Worm (Caenorhabditis elegans): Measurements from ENCODE around the gene rod-1.

The rod-1 gene

ce11 chrIV:7505866-7506488 is 27.7 kb downstream of the rod-1 start (continued):
- TF ChIP-seq lsy-27 (tag; optimal IDR thresholded peaks at IDR 0.05; ENCODE audit: borderline replicate concordance, insufficient read depth) (no peak), nfya-2 (GFP tag; IDR thresholded peaks at IDR 0.05) (no peak), ets-4 (GFP tag; optimal IDR thresholded peaks at IDR 0.05) (no peak), nfya-1 (tag; optimal IDR thresholded peaks at IDR 0.05; ENCODE audit: borderline replicate concordance, insufficient read depth) (no peak), chd-7 (tag; optimal IDR thresholded peaks at IDR 0.05) (peak; percentile 62), fkh-3 (tag; optimal IDR thresholded peaks at IDR 0.05) (no peak), ztf-28 (GFP tag; IDR thresholded peaks at IDR 0.05) (no peak), nhr-80 (tag; optimal IDR thresholded peaks at IDR 0.05) (no peak), somi-1 (GFP tag; optimal IDR thresholded peaks at IDR 0.05) (no peak), attf-5 (GFP tag; optimal IDR thresholded peaks at IDR 0.05) (peak; percentile 1), F57C9.4 (tag; optimal IDR thresholded peaks at IDR 0.05) (peak; percentile 43), F49E8.2 (tag; optimal IDR thresholded peaks at IDR 0.05; ENCODE audit: insufficient read depth) (peak; percentile 59), ztf-26 (tag; optimal IDR thresholded peaks at IDR 0.05) (peak; percentile 10), rec-8 (tag; optimal IDR thresholded peaks at IDR 0.05) (peak in 1 of 2 experiments; percentile 18), mel-28 (tag; optimal IDR thresholded peaks at IDR 0.05; ENCODE audit: borderline replicate concordance) (no peak), Y67H2A.10 (GFP tag; conservative IDR thresholded peaks at IDR 0.05) (no peak), dpl-1 (GFP tag; optimal IDR thresholded peaks at IDR 0.05) (no peak), ama-1 (optimal IDR thresholded peaks at IDR 0.05) (peak; percentile 93), ama-1 (GFP tag; optimal IDR thresholded peaks at IDR 0.05) (peak; percentile 54 to 70), dpff-1 (tag; optimal IDR thresholded peaks at IDR 0.05) (no peak), ekl-4 (GFP tag; IDR thresholded peaks at IDR 0.05) (no peak; the same call in none of the 2 replicates), egl-18 (GFP tag; IDR thresholded peaks at IDR 0.05) (no peak), T26A5.8 (tag; optimal IDR thresholded peaks at IDR 0.05) (peak; percentile 68), Y53F4B.3 (GFP tag; IDR thresholded peaks at IDR 0.05) (no peak), him-1 (tag; optimal IDR thresholded peaks at IDR 0.05) (peak; percentile 3), cebp-2 (GFP tag; IDR thresholded peaks at IDR 0.05) (peak; percentile 79; the same call in 1 of the 2 replicates), ztf-3 (GFP tag; optimal IDR thresholded peaks at IDR 0.05) (no peak), ceh-91 (GFP tag; IDR thresholded peaks at IDR 0.05) (no peak), K12H6.12 (tag; optimal IDR thresholded peaks at IDR 0.05) (no peak), attf-3 (GFP tag; conservative IDR thresholded peaks at IDR 0.05) (peak; percentile 25; the same call in 1 of the 2 replicates), xnd-1 (tag; optimal IDR thresholded peaks at IDR 0.05) (no peak), ztf-25 (GFP tag; IDR thresholded peaks at IDR 0.05) (no peak)

DNA sequence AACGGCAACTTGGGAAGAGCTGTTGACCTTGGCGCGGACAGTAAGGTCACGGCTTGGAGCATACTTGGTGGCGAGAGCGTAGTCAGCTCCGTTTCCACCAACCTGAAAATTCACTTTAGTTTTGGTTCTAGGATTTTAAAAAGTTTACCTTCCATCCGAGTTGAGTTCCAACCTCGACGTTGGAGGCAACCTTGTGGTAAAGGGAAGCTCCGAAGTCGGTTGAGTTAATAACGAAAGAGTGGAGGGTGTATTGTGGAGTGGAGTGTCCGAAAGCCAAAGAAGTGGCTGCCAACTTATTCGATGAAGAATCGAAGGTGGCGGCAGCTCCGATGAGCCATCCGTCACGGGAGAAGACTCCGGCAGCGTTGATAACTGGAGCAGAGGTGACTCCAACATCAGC is 28.5 kb downstream of the rod-1 start:
- no peak for TF ChIP-seq rcor-1 (GFP tag; IDR thresholded peaks at IDR 0.05)
- no peak for TF ChIP-seq Y56A3A.18 (GFP tag; IDR thresholded peaks at IDR 0.05)
- TF ChIP-seq gei-17 (GFP tag; optimal IDR thresholded peaks at IDR 0.05) = no peak
- peak; percentile 5 for TF ChIP-seq ets-4 (GFP tag; optimal IDR thresholded peaks at IDR 0.05)
- TF ChIP-seq attf-3 (GFP tag; conservative IDR thresholded peaks at IDR 0.05) = no peak
- no peak for TF ChIP-seq nhr-90 (tag; optimal IDR thresholded peaks at IDR 0.05)
- no peak for TF ChIP-seq attf-6 (GFP tag; IDR thresholded peaks at IDR 0.05)
- TF ChIP-seq hmg-1.2 (GFP tag; IDR thresholded peaks at IDR 0.05) = 0 out of 2 replicates have a peak, but pooled peaks have one; percentile 6
- 0 out of 2 replicates have a peak, but pooled peaks have one; percentile 46 for TF ChIP-seq Y53G8AR.9 (GFP tag; conservative IDR thresholded peaks at IDR 0.05)
- no peak for TF ChIP-seq sptf-2 (GFP tag; optimal IDR thresholded peaks at IDR 0.05)
- TF ChIP-seq ztf-6 (GFP tag; IDR thresholded peaks at IDR 0.05) = no peak
- TF ChIP-seq pbrm-1 (GFP tag; IDR thresholded peaks at IDR 0.05) = 0 out of 2 replicates have a peak, but pooled peaks have one; percentile 25
- TF ChIP-seq rpc-1 (optimal IDR thresholded peaks at IDR 0.05) = no peak
- TF ChIP-seq rpc-1 (tag; optimal IDR thresholded peaks at IDR 0.05) = no peak
- 0 out of 2 replicates have a peak, but pooled peaks have one; percentile 9 for TF ChIP-seq madf-6 (GFP tag; IDR thresholded peaks at IDR 0.05)
- TF ChIP-seq aptf-3 (GFP tag; IDR thresholded peaks at IDR 0.05) = no peak
- no peak for TF ChIP-seq unc-62 (GFP tag; optimal IDR thresholded peaks at IDR 0.05)

Data from whole organism, young adult.